Fruit fly (Drosophila melanogaster): ENCODE results near the gene CG32563.

DNA sequence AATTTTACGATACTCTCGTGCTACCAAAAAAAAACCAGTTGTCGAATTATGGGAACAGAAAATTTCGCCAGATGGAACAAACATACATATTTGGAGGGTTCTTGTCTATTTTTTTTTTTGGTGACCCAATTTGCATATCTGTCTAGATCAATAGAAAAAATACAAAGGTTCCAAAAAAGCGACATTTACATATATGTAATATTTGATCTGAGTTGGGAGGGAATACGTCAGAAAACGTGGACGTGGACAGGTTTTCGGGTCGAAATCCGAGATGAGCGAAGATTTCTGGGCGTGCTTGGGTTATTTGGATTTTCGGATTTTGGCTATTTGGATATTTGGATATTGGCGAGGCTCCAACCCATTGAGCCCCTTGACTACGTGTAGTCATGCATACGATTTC is 3.2 kb upstream of the CG32563 start:
- TF ChIP-seq CG1620 (GFP tag; optimal IDR thresholded peaks at IDR 0.05) (no peak), Crg-1 (GFP tag; optimal IDR thresholded peaks at IDR 0.05) (no peak), bab1 (GFP tag; optimal IDR thresholded peaks at IDR 0.05) (no peak), CG12768 (GFP tag; optimal IDR thresholded peaks at IDR 0.05) (no peak), cic (GFP tag; optimal IDR thresholded peaks at IDR 0.05) (no peak)
